Worm (Caenorhabditis elegans) whole organism, late embryonic: ENCODE data around the gene srh-52.
"Not testable (repeated sequence)": the region's sequence is repeated elsewhere in the genome, so short reads cannot be mapped to it uniquely, and the experiment has no call there.

ENCODE experiments used
- ceh-24 ChIP-seq: sonication (generic microtip); optimal IDR thresholded peaks from 2 replicates; lab custom pipeline; 2016; ENCODE audit warnings: mild to moderate bottlenecking, missing genetic modification characterization, missing compliant biosample characterization
- elt-2 ChIP-seq: sonication (generic microtip); optimal IDR thresholded peaks from 2 replicates; lab custom pipeline; 2016; ENCODE audit warnings: missing genetic modification reagents, missing genetic modification characterization, missing compliant biosample characterization
- pax-1 ChIP-seq: fragments of 150-350 bp; optimal IDR thresholded peaks from 2 replicates; lab custom pipeline; 2014; ENCODE audit warnings: missing biosample characterization, missing genetic modification characterization
- unc-42 ChIP-seq: sonication (generic microtip); optimal IDR thresholded peaks from 2 replicates; lab custom pipeline; 2016; ENCODE audit warnings: missing genotype, missing genetic modification characterization, missing compliant biosample characterization

DNA sequence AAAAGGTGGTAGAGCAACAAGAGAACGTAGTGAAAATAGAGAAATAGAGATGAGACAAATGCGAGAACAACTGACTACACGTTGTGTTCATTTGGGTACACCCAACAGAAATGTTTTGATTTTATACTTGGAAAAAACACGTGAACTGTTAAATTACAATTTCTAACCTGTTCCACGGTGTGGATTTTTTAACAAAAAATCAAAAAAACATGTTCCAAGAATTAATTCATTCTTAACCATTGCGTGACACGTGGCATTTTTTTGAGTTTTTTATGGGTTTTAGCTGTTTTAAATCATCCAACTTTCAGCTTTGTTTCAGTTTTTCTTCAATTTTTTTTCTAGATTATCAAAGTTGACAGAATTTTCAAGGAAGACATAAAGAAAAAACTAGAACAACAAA is 14.7 kb downstream of the srh-52 start, which contains the start of gene ech-1.1:
- not testable (repeated sequence) for TF ChIP-seq ceh-24 (tag; lab: Kevin White, UChicago); pax-1; elt-2 (tag; lab: Kevin White, UChicago); unc-42 (tag; lab: Kevin White, UChicago)
